Fruit fly (Drosophila melanogaster): ENCODE results near the gene Sps2.

dm6 chr2L:10310614-10311382, 31.6 kb upstream of the Sps2 start, which contains the start of gene Cdk5alpha:
- TF ChIP-seq CTCF (optimal IDR thresholded peaks at IDR 0.05), result no peak
- no peak for TF ChIP-seq CG8478 (optimal IDR thresholded peaks at IDR 0.05)
